Fruit fly (Drosophila melanogaster): ENCODE data around the gene ImpL2.
A peak's percentile ranks its signal among the peaks of the same experiment; 100 is the strongest.

ImpL2 gene

DNA sequence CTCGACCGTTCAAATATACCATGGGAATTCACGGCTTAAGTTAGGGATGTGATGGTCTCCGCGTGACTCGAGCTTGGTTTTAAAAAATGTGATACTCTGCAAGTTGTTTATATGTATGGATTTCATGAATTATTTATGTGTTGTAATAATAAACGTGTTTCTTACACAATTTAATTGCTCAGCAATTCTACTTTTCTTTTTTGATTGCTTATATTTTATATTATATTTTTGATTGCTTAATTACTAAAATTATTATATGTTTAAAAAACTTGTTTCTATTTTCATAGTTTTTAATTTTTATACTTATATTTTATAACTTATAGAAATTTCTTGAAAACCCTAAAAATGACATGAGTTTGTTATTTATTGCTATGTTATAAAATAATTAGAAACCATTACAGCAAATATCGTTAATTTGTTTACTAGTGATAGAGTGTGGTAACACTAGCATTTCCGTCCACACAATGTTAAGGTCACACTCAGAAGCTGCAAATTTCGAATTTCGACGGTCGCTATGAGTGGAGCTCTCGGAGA, 18.4 kb upstream of the ImpL2 start, which contains the start of the genes ago and CG1265 (continued):
- TF ChIP-seq wdn (GFP tag; IDR thresholded peaks at IDR 0.05), result no peak
- peak; percentile 14 for TF ChIP-seq pzg (GFP tag; optimal IDR thresholded peaks at IDR 0.05)
- no peak for TF ChIP-seq Six4 (GFP tag; optimal IDR thresholded peaks at IDR 0.05)
- TF ChIP-seq Aef1 (GFP tag; IDR thresholded peaks at IDR 0.05), result no peak
- TF ChIP-seq ind (GFP tag; optimal IDR thresholded peaks at IDR 0.05), result peak; percentile 28
- TF ChIP-seq CG14965 (GFP tag; optimal IDR thresholded peaks at IDR 0.05; ENCODE audit: borderline replicate concordance), result no peak
- no peak for TF ChIP-seq dm (GFP tag; optimal IDR thresholded peaks at IDR 0.05)
- TF ChIP-seq CG13894 (tag; optimal IDR thresholded peaks at IDR 0.05), result no peak
- TF ChIP-seq CG4617 (GFP tag; optimal IDR thresholded peaks at IDR 0.05; ENCODE audit: borderline replicate concordance), result no peak
- no peak for TF ChIP-seq cg (GFP tag; optimal IDR thresholded peaks at IDR 0.05)
- peak; percentile 8 for TF ChIP-seq CG32532 (GFP tag; IDR thresholded peaks at IDR 0.05)
- TF ChIP-seq run (tag; optimal IDR thresholded peaks at IDR 0.05), result no peak
- TF ChIP-seq CG11247 (GFP tag; IDR thresholded peaks at IDR 0.05), result no peak
- TF ChIP-seq CG10979 (tag; optimal IDR thresholded peaks at IDR 0.05), result no peak
- peak; percentile 21 for TF ChIP-seq CG12155 (GFP tag; optimal IDR thresholded peaks at IDR 0.05)
- TF ChIP-seq dan (GFP tag; IDR thresholded peaks at IDR 0.05), result no peak
- no peak for TF ChIP-seq Mes4 (GFP tag; optimal IDR thresholded peaks at IDR 0.05)
- TF ChIP-seq corto (GFP tag; optimal IDR thresholded peaks at IDR 0.05), result no peak
- no peak for TF ChIP-seq ATbp (GFP tag; optimal IDR thresholded peaks at IDR 0.05)
- TF ChIP-seq usp (GFP tag; optimal IDR thresholded peaks at IDR 0.05), result no peak
- peak; percentile 41; the same call in 1 of the 3 replicates for TF ChIP-seq ken (GFP tag; IDR thresholded peaks at IDR 0.05)
- TF ChIP-seq pb (GFP tag; optimal IDR thresholded peaks at IDR 0.05), result no peak
- TF ChIP-seq CG31388 (GFP tag; optimal IDR thresholded peaks at IDR 0.05), result no peak
- TF ChIP-seq ato (GFP tag; IDR thresholded peaks at IDR 0.05; ENCODE audit: partially characterized antibody), result no peak
- peak; percentile 31; the same call in 1 of the 2 replicates for TF ChIP-seq sens-2 (GFP tag; IDR thresholded peaks at IDR 0.05)
- TF ChIP-seq CG12219 (GFP tag; optimal IDR thresholded peaks at IDR 0.05), result no peak
- TF ChIP-seq trh (GFP tag; optimal IDR thresholded peaks at IDR 0.05), result no peak
- no peak for TF ChIP-seq Fer3 (tag; optimal IDR thresholded peaks at IDR 0.05)
- TF ChIP-seq klu (GFP tag; IDR thresholded peaks at IDR 0.05), result peak; percentile 16; the same call in 1 of the 2 replicates
- TF ChIP-seq CG14860 (GFP tag; IDR thresholded peaks at IDR 0.05; ENCODE audit: partially characterized antibody), result 0 out of 3 replicates have a peak, but pooled peaks have one; percentile 4
- TF ChIP-seq CG8290 (GFP tag; optimal IDR thresholded peaks at IDR 0.05), result no peak
- TF ChIP-seq CG8290 (tag; optimal IDR thresholded peaks at IDR 0.05), result peak in 1 of 2 experiments; percentile 53
- no peak for TF ChIP-seq Dip3 (GFP tag; optimal IDR thresholded peaks at IDR 0.05)
- no peak for TF ChIP-seq CG1233 (GFP tag; optimal IDR thresholded peaks at IDR 0.05)
- no peak for TF ChIP-seq sd (tag; optimal IDR thresholded peaks at IDR 0.05)
- no peak for TF ChIP-seq cas (GFP tag; IDR thresholded peaks at IDR 0.05)
- TF ChIP-seq ewg (GFP tag; optimal IDR thresholded peaks at IDR 0.05), result peak; percentile 2
- TF ChIP-seq fd96Cb (tag; optimal IDR thresholded peaks at IDR 0.05), result peak; percentile 21
- no peak for TF ChIP-seq CG4707 (GFP tag; optimal IDR thresholded peaks at IDR 0.05)
- TF ChIP-seq CG6683 (GFP tag; optimal IDR thresholded peaks at IDR 0.05), result no peak
- peak; percentile 31 for TF ChIP-seq Oli (tag; optimal IDR thresholded peaks at IDR 0.05)
- TF ChIP-seq CG7963 (GFP tag; IDR thresholded peaks at IDR 0.05; ENCODE audit: partially characterized antibody), result no peak
- no peak for TF ChIP-seq PHDP (tag; optimal IDR thresholded peaks at IDR 0.05)
- TF ChIP-seq Gug (GFP tag; IDR thresholded peaks at IDR 0.05), result peak; percentile 55; the same call in 2 of the 4 replicates
- no peak for TF ChIP-seq Trl (optimal IDR thresholded peaks at IDR 0.05)
- TF ChIP-seq Trl (GFP tag; optimal IDR thresholded peaks at IDR 0.05), result no peak
- TF ChIP-seq Hey (tag; optimal IDR thresholded peaks at IDR 0.05), result no peak
- no peak for TF ChIP-seq Adf1 (GFP tag; IDR thresholded peaks at IDR 0.05)

Data from whole organism, embryonic.